Worm (Caenorhabditis elegans) whole organism, L1 larva: Measurements from ENCODE around the gene cpna-5.

Source experiments
- ets-5 ChIP-seq: fragments of 200-800 bp; sonication (Bioruptor generic); IDR thresholded peaks from 2 replicates; pipeline ENCODE4 v1.3.6; 2022; ENCODE audit warnings: missing genetic modification characterization, missing compliant biosample characterization
- fos-1 ChIP-seq: fragments of 150-350 bp; optimal IDR thresholded peaks from 2 replicates; lab custom pipeline; 2014; ENCODE audit warnings: missing biosample characterization, missing genetic modification characterization
- hlh-17 ChIP-seq: fragments of 200-800 bp; sonication (Bioruptor generic); optimal IDR thresholded peaks from 2 replicates; lab custom pipeline; 2018; ENCODE audit warnings: missing genetic modification characterization, mild to moderate bottlenecking, missing compliant biosample characterization, moderate library complexity, borderline replicate concordance
- hlh-4 ChIP-seq: sonication (generic microtip); optimal IDR thresholded peaks from 2 replicates; lab custom pipeline; 2016; ENCODE audit warnings: mild to moderate bottlenecking, missing genetic modification characterization, missing compliant biosample characterization
- lir-3 ChIP-seq: sonication (generic microtip); optimal IDR thresholded peaks from 2 replicates; lab custom pipeline; 2016; ENCODE audit warnings: mild to moderate bottlenecking, missing genetic modification characterization, moderate library complexity, missing compliant biosample characterization; ENCODE audit not compliant: poor library complexity
- mdl-1 ChIP-seq, 2 experiments: fragments of 150-350 bp; optimal IDR thresholded peaks; 2 replicates each; lab custom pipeline; 2014 to 2017; ENCODE audit warnings: missing biosample characterization in 2 of 2, missing genetic modification characterization in 2 of 2, inconsistent platforms in 1 of 2
- nhr-11 ChIP-seq: fragments of 150-350 bp; optimal IDR thresholded peaks from 2 replicates; lab custom pipeline; 2014; ENCODE audit warnings: missing biosample characterization, missing genetic modification characterization
- nhr-237 ChIP-seq: fragments of 150-350 bp; optimal IDR thresholded peaks from 2 replicates; lab custom pipeline; 2014; ENCODE audit warnings: missing biosample characterization, missing genetic modification characterization
- nhr-84 ChIP-seq: sonication (generic microtip); optimal IDR thresholded peaks from 2 replicates; lab custom pipeline; 2017; ENCODE audit warnings: missing biosample characterization, missing genetic modification characterization
- rnt-1 ChIP-seq: sonication (generic microtip); optimal IDR thresholded peaks from 2 replicates; lab custom pipeline; 2016; ENCODE audit warnings: mild to moderate bottlenecking, missing genetic modification characterization, moderate library complexity, missing compliant biosample characterization
- skn-1 ChIP-seq: fragments of 150-350 bp; optimal IDR thresholded peaks from 2 replicates; lab custom pipeline; 2014; ENCODE audit warnings: missing biosample characterization, missing genetic modification characterization
- snpc-4 ChIP-seq: fragments of 150-350 bp; optimal IDR thresholded peaks from 2 replicates; lab custom pipeline; 2014; ENCODE audit warnings: missing biosample characterization, missing genetic modification characterization

DNA sequence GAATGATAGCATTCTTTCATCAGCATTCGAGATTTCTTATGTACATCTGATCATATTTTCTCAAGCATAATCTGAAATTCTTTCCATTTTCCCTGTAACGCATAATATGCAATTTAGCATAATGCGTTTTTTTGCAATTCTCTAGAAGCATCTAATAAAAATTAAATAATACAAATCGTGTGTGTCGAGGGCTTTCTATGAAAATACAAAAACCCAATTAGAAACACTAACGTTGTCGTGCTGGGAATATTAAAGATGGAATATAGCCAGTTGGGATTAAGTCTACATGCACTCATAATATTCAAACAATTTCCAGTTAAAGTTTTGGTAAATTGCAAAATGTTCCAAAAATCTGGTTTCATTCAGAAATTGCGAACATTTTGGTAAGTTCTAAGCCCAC is 33.8 kb downstream of the cpna-5 start, which contains the start of gene F18A1.1:
- no peak for TF ChIP-seq nhr-237 (tag; lab: Kevin White, UChicago)
- TF ChIP-seq lir-3 (tag; lab: Kevin White, UChicago) = no peak
- TF ChIP-seq nhr-11 (tag; lab: Kevin White, UChicago) = no peak
- TF ChIP-seq mdl-1 (tag; optimal IDR thresholded peaks at IDR 0.05; lab: Kevin White, UChicago) = no peak
- TF ChIP-seq ets-5 = no peak
- no peak for TF ChIP-seq skn-1
- no peak for TF ChIP-seq rnt-1 (tag; lab: Kevin White, UChicago)
- TF ChIP-seq hlh-4 (tag; lab: Kevin White, UChicago) = no peak
- TF ChIP-seq snpc-4 (tag; lab: Kevin White, UChicago) = no peak
- no peak for TF ChIP-seq fos-1 (tag; lab: Kevin White, UChicago)
- no peak for TF ChIP-seq hlh-17 (GFP tag; lab: Kevin White, UChicago)
- TF ChIP-seq nhr-84 (tag; lab: Kevin White, UChicago) = no peak
